Worm (Caenorhabditis elegans) whole organism, L3 larva: Measurements from ENCODE around the gene F55C12.2.

Experiments used
- ama-1 ChIP-seq: fragments of 150-350 bp; optimal IDR thresholded peaks from 2 replicates; lab custom pipeline; 2018
- elt-1 ChIP-seq: fragments of 150-350 bp; optimal IDR thresholded peaks from 2 replicates; lab custom pipeline; 2014; ENCODE audit warnings: missing biosample characterization, missing genetic modification characterization
- mml-1 ChIP-seq: fragments of 150-350 bp; sonication (generic microtip); optimal IDR thresholded peaks from 3 replicates; lab custom pipeline; 2014; ENCODE audit warnings: missing biosample characterization, missing genetic modification characterization
- nhr-25 ChIP-seq: sonication (generic microtip); optimal IDR thresholded peaks from 2 replicates; lab custom pipeline; 2017; ENCODE audit warnings: missing biosample characterization, missing genetic modification characterization
- pqm-1 ChIP-seq: fragments of 150-350 bp; optimal IDR thresholded peaks from 2 replicates; lab custom pipeline; 2017; ENCODE audit warnings: missing biosample characterization, missing genetic modification characterization, inconsistent platforms
- tbx-2 ChIP-seq: sonication (generic microtip); optimal IDR thresholded peaks from 2 replicates; lab custom pipeline; 2016; ENCODE audit warnings: mild to moderate bottlenecking, missing genetic modification characterization, missing compliant biosample characterization
- ztf-11 ChIP-seq: fragments of 150-350 bp; optimal IDR thresholded peaks from 2 replicates; lab custom pipeline; 2014; ENCODE audit warnings: missing biosample characterization, missing genetic modification characterization

ce11 chrII:5831373-5831772 lies 45.2 kb upstream of the F55C12.2 start:
- TF ChIP-seq mml-1, result no peak
- no peak for TF ChIP-seq elt-1
- no peak for TF ChIP-seq ama-1 (lab: Kevin White, UChicago)
- no peak for TF ChIP-seq ztf-11 (tag; lab: Kevin White, UChicago)
- TF ChIP-seq tbx-2, result no peak
- no peak for TF ChIP-seq pqm-1
- TF ChIP-seq nhr-25 (tag; lab: Kevin White, UChicago), result no peak
